Fruit fly (Drosophila melanogaster) whole organism, embryonic: ENCODE measurements around the gene Zdhhc8.

Experiments
- Bteb2 ChIP-seq: fragments of 200-800 bp; sonication (Bioruptor generic); optimal IDR thresholded peaks from 2 replicates; lab custom pipeline; 2016; ENCODE audit warnings: missing biosample characterization, missing genetic modification characterization
- CG10431 ChIP-seq: fragments of 200-800 bp; sonication (Bioruptor generic); optimal IDR thresholded peaks from 3 replicates; lab custom pipeline; 2018; ENCODE audit warnings: missing biosample characterization, mild to moderate bottlenecking, missing genetic modification characterization
- CG1233 ChIP-seq: fragments of 200-800 bp; sonication (Bioruptor generic); optimal IDR thresholded peaks from 4 replicates; lab custom pipeline; 2018; ENCODE audit warnings: missing biosample characterization, mild to moderate bottlenecking, missing genetic modification characterization
- CG15601 ChIP-seq: fragments of 200-800 bp; sonication (Bioruptor generic); optimal IDR thresholded peaks from 3 replicates; lab custom pipeline; 2019; ENCODE audit warnings: missing biosample characterization, mild to moderate bottlenecking, missing genetic modification characterization, moderate library complexity
- CG16863 ChIP-seq: fragments of 200-800 bp; sonication (Bioruptor generic); optimal IDR thresholded peaks from 3 replicates; lab custom pipeline; 2016; ENCODE audit warnings: missing biosample characterization, missing genetic modification characterization
- CG1832 ChIP-seq: fragments of 200-800 bp; sonication (Bioruptor generic); optimal IDR thresholded peaks from 2 replicates; lab custom pipeline; 2017; ENCODE audit warnings: missing biosample characterization, mild to moderate bottlenecking, missing genetic modification characterization, inconsistent platforms
- CG2199 ChIP-seq: fragments of 200-800 bp; sonication (Bioruptor generic); IDR thresholded peaks from 3 replicates; pipeline ENCODE4 v1.3.6; 2022; ENCODE audit warnings: missing biosample characterization, missing genetic modification characterization
- CG2712 ChIP-seq: fragments of 200-800 bp; optimal IDR thresholded peaks from 3 replicates; lab custom pipeline; 2019; ENCODE audit warnings: missing biosample characterization, mild to moderate bottlenecking, missing genetic modification characterization, moderate library complexity
- CG31365 ChIP-seq: fragments of 200-800 bp; sonication (Bioruptor generic); optimal IDR thresholded peaks from 2 replicates; lab custom pipeline; 2018; ENCODE audit warnings: missing biosample characterization, mild to moderate bottlenecking, missing genetic modification characterization
- CG33213 ChIP-seq: fragments of 200-800 bp; sonication (Bioruptor generic); optimal IDR thresholded peaks from 3 replicates; lab custom pipeline; 2016; ENCODE audit warnings: missing biosample characterization, missing genetic modification characterization
- CG34224 ChIP-seq: fragments of 200-800 bp; sonication (Bioruptor generic); IDR thresholded peaks from 3 replicates; pipeline ENCODE4 v1.3.6; 2022; ENCODE audit warnings: missing biosample characterization, missing genetic modification characterization; ENCODE audit not compliant: partially characterized antibody
- CG6272 ChIP-seq: fragments of 200-800 bp; sonication (Bioruptor generic); IDR thresholded peaks from 2 replicates; pipeline ENCODE4 v1.3.6; 2022; ENCODE audit warnings: missing biosample characterization, missing genetic modification characterization
- CG6791 ChIP-seq: fragments of 200-800 bp; sonication (Bioruptor generic); IDR thresholded peaks from 3 replicates; pipeline ENCODE4 v1.3.6; 2022; ENCODE audit warnings: missing biosample characterization, missing genetic modification characterization; ENCODE audit not compliant: partially characterized antibody
- CG7786 ChIP-seq: fragments of 200-800 bp; sonication (Bioruptor generic); optimal IDR thresholded peaks from 2 replicates; lab custom pipeline; 2016; ENCODE audit warnings: missing biosample characterization, missing genetic modification characterization
- CG8281 ChIP-seq: fragments of 200-800 bp; sonication (Bioruptor generic); optimal IDR thresholded peaks from 2 replicates; lab custom pipeline; 2018; ENCODE audit warnings: missing biosample characterization, mild to moderate bottlenecking, missing genetic modification characterization, moderate library complexity
- CG8924 ChIP-seq: fragments of 200-800 bp; optimal IDR thresholded peaks from 3 replicates; lab custom pipeline; 2019; ENCODE audit warnings: missing biosample characterization, mild to moderate bottlenecking, missing genetic modification characterization, moderate library complexity
- Dad ChIP-seq: fragments of 200-800 bp; sonication (Bioruptor generic); optimal IDR thresholded peaks from 3 replicates; lab custom pipeline; 2016; ENCODE audit warnings: missing biosample characterization, missing genetic modification characterization
- Dip3 ChIP-seq: fragments of 200-800 bp; sonication (Bioruptor generic); optimal IDR thresholded peaks from 3 replicates; lab custom pipeline; 2016; ENCODE audit warnings: missing biosample characterization, missing genetic modification characterization
- Dll ChIP-seq: fragments of 200-800 bp; sonication (Bioruptor generic); IDR thresholded peaks from 4 replicates; pipeline ENCODE4 v1.3.6; 2022; ENCODE audit warnings: missing biosample characterization, missing genetic modification characterization; ENCODE audit not compliant: partially characterized antibody
- Dp ChIP-seq: fragments of 200-800 bp; sonication (Bioruptor generic); optimal IDR thresholded peaks from 2 replicates; lab custom pipeline; 2018; ENCODE audit warnings: missing biosample characterization, mild to moderate bottlenecking, missing genetic modification characterization, moderate library complexity
- Dref ChIP-seq: fragments of 200-800 bp; sonication (Bioruptor generic); IDR thresholded peaks from 2 replicates; pipeline ENCODE4 v1.3.6; 2022; ENCODE audit warnings: missing biosample characterization, missing genetic modification characterization
- Drgx ChIP-seq: fragments of 200-800 bp; sonication (Bioruptor generic); IDR thresholded peaks from 2 replicates; pipeline ENCODE4 v1.3.6; 2022; ENCODE audit warnings: missing biosample characterization, missing genetic modification characterization
- H15 ChIP-seq: fragments of 200-800 bp; sonication (Bioruptor generic); IDR thresholded peaks from 3 replicates; pipeline ENCODE4 v1.3.6; 2022; ENCODE audit warnings: missing biosample characterization, missing genetic modification characterization
- HLH3B ChIP-seq: fragments of 200-800 bp; sonication (Bioruptor generic); IDR thresholded peaks from 2 replicates; pipeline ENCODE4 v1.3.6; 2022; ENCODE audit warnings: missing biosample characterization, missing genetic modification characterization
- Hey ChIP-seq: fragments of 200-800 bp; sonication (Bioruptor generic); optimal IDR thresholded peaks from 3 replicates; lab custom pipeline; 2018; ENCODE audit warnings: missing biosample characterization, mild to moderate bottlenecking, missing genetic modification characterization
- Hr51 ChIP-seq, 2 experiments: fragments of 200-800 bp; sonication (Bioruptor generic); optimal IDR thresholded peaks; 2 replicates in 1 of 2; 3 replicates in 1 of 2; lab custom pipeline; 2016 to 2018; ENCODE audit warnings: missing biosample characterization in 2 of 2, missing genetic modification characterization in 2 of 2, mild to moderate bottlenecking in 1 of 2, moderate library complexity in 1 of 2
- Hsf ChIP-seq: fragments of 200-800 bp; sonication (Bioruptor generic); optimal IDR thresholded peaks from 3 replicates; lab custom pipeline; 2016; ENCODE audit warnings: missing biosample characterization, missing genetic modification characterization
- MESR4 ChIP-seq: fragments of 200-800 bp; sonication (Bioruptor generic); optimal IDR thresholded peaks from 2 replicates; lab custom pipeline; 2018; ENCODE audit warnings: missing biosample characterization, mild to moderate bottlenecking, missing genetic modification characterization, moderate library complexity
- Nf-YC ChIP-seq: fragments of 200-800 bp; optimal IDR thresholded peaks from 3 replicates; lab custom pipeline; 2019; ENCODE audit warnings: missing biosample characterization, mild to moderate bottlenecking, missing genetic modification characterization, moderate library complexity
- Optix ChIP-seq: fragments of 200-800 bp; sonication (Bioruptor generic); IDR thresholded peaks from 3 replicates; pipeline ENCODE4 v1.3.6; 2022; ENCODE audit warnings: missing biosample characterization, missing genetic modification characterization
- Six4 ChIP-seq: fragments of 200-800 bp; sonication (Bioruptor generic); optimal IDR thresholded peaks from 2 replicates; lab custom pipeline; 2016; ENCODE audit warnings: missing biosample characterization, missing genetic modification characterization
- Stat92E ChIP-seq, 3 experiments: fragments of >200 bp in 2 of 3; fragments of 200-800 bp in 1 of 3; sonication (Bioruptor generic) in 1 of 3; optimal IDR thresholded peaks; 2 replicates each; lab custom pipeline; 2017 to 2019; ENCODE audit warnings: missing biosample characterization in 3 of 3, missing genetic modification characterization in 3 of 3, mild to moderate bottlenecking in 1 of 3, moderate library complexity in 1 of 3
- ap ChIP-seq: fragments of 200-800 bp; sonication (Bioruptor generic); IDR thresholded peaks from 2 replicates; pipeline ENCODE4 v1.3.6; 2022; ENCODE audit warnings: missing biosample characterization, missing genetic modification characterization
- crp ChIP-seq, 2 experiments: fragments of 200-800 bp; sonication (Bioruptor generic); optimal IDR thresholded peaks; 2 replicates in 1 of 2; 3 replicates in 1 of 2; lab custom pipeline; 2017; ENCODE audit warnings: missing biosample characterization in 2 of 2, missing genetic modification characterization in 2 of 2, mild to moderate bottlenecking in 1 of 2, moderate library complexity in 1 of 2
- danr ChIP-seq: fragments of 200-800 bp; sonication (Bioruptor generic); IDR thresholded peaks from 2 replicates; pipeline ENCODE4 v1.3.6; 2022; ENCODE audit warnings: missing biosample characterization, missing genetic modification characterization
- disco-r ChIP-seq: fragments of 200-800 bp; sonication (Bioruptor generic); optimal IDR thresholded peaks from 2 replicates; lab custom pipeline; 2016; ENCODE audit warnings: missing biosample characterization, missing genetic modification characterization
- eve ChIP-seq, 2 experiments: fragments of >200 bp; optimal IDR thresholded peaks; 2 replicates each; lab custom pipeline; 2017; ENCODE audit warnings: missing biosample characterization in 2 of 2, missing genetic modification characterization in 2 of 2
- fd96Cb ChIP-seq: fragments of 200-800 bp; sonication (Bioruptor generic); optimal IDR thresholded peaks from 2 replicates; lab custom pipeline; 2018; ENCODE audit warnings: missing biosample characterization, mild to moderate bottlenecking, missing genetic modification characterization, moderate library complexity
- grn ChIP-seq: fragments of 200-800 bp; sonication (Bioruptor generic); optimal IDR thresholded peaks from 3 replicates; lab custom pipeline; 2017; ENCODE audit warnings: missing biosample characterization, missing genetic modification characterization
- gro ChIP-seq: fragments of 200-800 bp; sonication (Bioruptor generic); optimal IDR thresholded peaks from 2 replicates; lab custom pipeline; 2016; ENCODE audit warnings: missing biosample characterization, missing genetic modification characterization
- hb ChIP-seq: fragments of 200-800 bp; sonication (Bioruptor generic); IDR thresholded peaks from 3 replicates; pipeline ENCODE4 v1.3.6; 2022; ENCODE audit warnings: missing biosample characterization, missing genetic modification characterization; ENCODE audit not compliant: partially characterized antibody
- inv ChIP-seq: fragments of 200-800 bp; sonication (Bioruptor generic); IDR thresholded peaks from 2 replicates; pipeline ENCODE4 v1.3.6; 2022; ENCODE audit warnings: missing biosample characterization, missing genetic modification characterization; ENCODE audit not compliant: partially characterized antibody
- kah ChIP-seq: fragments of 200-800 bp; sonication (Bioruptor generic); optimal IDR thresholded peaks from 2 replicates; lab custom pipeline; 2018; ENCODE audit warnings: missing biosample characterization, mild to moderate bottlenecking, missing genetic modification characterization
- lbe ChIP-seq: fragments of 200-800 bp; sonication (Bioruptor generic); optimal IDR thresholded peaks from 2 replicates; lab custom pipeline; 2016; ENCODE audit warnings: missing biosample characterization, mild to moderate bottlenecking, missing genetic modification characterization
- lov ChIP-seq, 2 experiments: fragments of 200-800 bp in 1 of 2; fragments of >200 bp in 1 of 2; sonication (Bioruptor generic) in 1 of 2; IDR thresholded peaks in 1 of 2; optimal IDR thresholded peaks in 1 of 2; 2 replicates in 1 of 2; 3 replicates in 1 of 2; pipeline versions ENCODE4 v1.3.6 to Lab custom; 2017 to 2022; ENCODE audit warnings: missing biosample characterization in 1 of 2, missing genetic modification characterization in 1 of 2
- oc ChIP-seq: fragments of 200-800 bp; sonication (Bioruptor generic); optimal IDR thresholded peaks from 2 replicates; lab custom pipeline; 2018; ENCODE audit warnings: missing biosample characterization, mild to moderate bottlenecking, missing genetic modification characterization, moderate library complexity
- pho ChIP-seq: fragments of 200-800 bp; sonication (Bioruptor generic); optimal IDR thresholded peaks from 2 replicates; lab custom pipeline; 2016; ENCODE audit warnings: missing biosample characterization, missing genetic modification characterization
- sqz ChIP-seq: fragments of 200-800 bp; sonication (Bioruptor generic); optimal IDR thresholded peaks from 3 replicates; lab custom pipeline; 2018; ENCODE audit warnings: missing biosample characterization, mild to moderate bottlenecking, missing genetic modification characterization
- tin ChIP-seq: fragments of 200-800 bp; sonication (Bioruptor generic); optimal IDR thresholded peaks from 3 replicates; lab custom pipeline; 2016; ENCODE audit warnings: missing biosample characterization, missing genetic modification characterization
- twi ChIP-seq: fragments of 200-800 bp; optimal IDR thresholded peaks from 2 replicates; lab custom pipeline; 2019; ENCODE audit warnings: missing biosample characterization, mild to moderate bottlenecking, missing genetic modification characterization, moderate library complexity

The Zdhhc8 gene

DNA sequence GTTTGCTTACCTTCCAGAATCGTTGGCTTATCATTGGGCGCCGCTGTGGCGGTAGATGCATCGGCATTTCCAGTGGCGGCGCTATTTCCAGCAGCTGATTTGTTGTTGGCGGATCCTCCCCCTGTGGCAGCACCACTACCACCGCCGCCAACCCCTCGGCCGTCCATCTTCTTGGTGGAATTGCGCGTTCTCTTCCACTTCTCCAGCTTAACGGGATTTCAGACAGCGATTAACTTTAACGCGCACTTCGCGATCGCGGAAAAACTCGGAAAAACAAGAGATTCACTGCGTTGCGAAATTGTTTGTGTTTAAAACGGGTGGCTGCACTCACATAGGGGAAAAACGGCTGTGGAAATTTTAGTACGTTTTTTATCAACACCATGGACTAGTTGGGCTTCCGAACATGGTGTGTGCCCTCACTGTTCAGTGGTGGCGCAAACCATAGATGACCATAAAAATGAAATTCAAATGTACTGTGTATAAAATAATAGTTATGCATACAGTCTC, 73.2 kb downstream of the Zdhhc8 start, which contains the start of gene c11.1 (continued):
- peak; percentile 59 for TF ChIP-seq Nf-YC (tag; lab: Kevin White, UChicago)
- TF ChIP-seq CG2199 (GFP tag; lab: Robert Waterston, UW) = peak; percentile 73; the same call in 2 of the 3 replicates
- TF ChIP-seq Dref = peak; percentile 52
- TF ChIP-seq sqz = no peak
- TF ChIP-seq gro (GFP tag; lab: Kevin White, UChicago) = no peak
- no peak for TF ChIP-seq CG8281
- TF ChIP-seq kah (GFP tag; lab: Kevin White, UChicago) = no peak
- TF ChIP-seq Hsf (GFP tag; lab: Kevin White, UChicago) = no peak
- TF ChIP-seq eve (GFP tag; optimal IDR thresholded peaks at IDR 0.05; lab: Kevin White, UChicago) = no peak
- no peak for TF ChIP-seq HLH3B (GFP tag; lab: Robert Waterston, UW)
- no peak for TF ChIP-seq fd96Cb (tag; lab: Kevin White, UChicago)
- TF ChIP-seq danr (GFP tag; lab: Robert Waterston, UW) = no peak
- no peak for TF ChIP-seq Optix
- no peak for TF ChIP-seq lov (optimal IDR thresholded peaks at IDR 0.05; lab: Kevin White, UChicago)
- no peak for TF ChIP-seq lov (GFP tag; IDR thresholded peaks at IDR 0.05; lab: Robert Waterston, UW)
- no peak for TF ChIP-seq CG16863 (GFP tag; lab: Kevin White, UChicago)
- no peak for TF ChIP-seq CG31365 (tag; lab: Kevin White, UChicago)
- TF ChIP-seq lbe (GFP tag; lab: Kevin White, UChicago) = no peak
- TF ChIP-seq CG8924 (tag; lab: Kevin White, UChicago) = peak; percentile 14
- no peak for TF ChIP-seq twi (tag; lab: Kevin White, UChicago)
- no peak for TF ChIP-seq hb
- peak; percentile 18 for TF ChIP-seq CG2712 (tag; lab: Kevin White, UChicago)
- TF ChIP-seq Hr51 (GFP tag; optimal IDR thresholded peaks at IDR 0.05; lab: Kevin White, UChicago) = no peak
- peak in 1 of 2 experiments; percentile 65 for TF ChIP-seq crp (GFP tag; optimal IDR thresholded peaks at IDR 0.05; lab: Kevin White, UChicago)
- TF ChIP-seq Dad = no peak
- peak; percentile 73 for TF ChIP-seq MESR4 (GFP tag; lab: Kevin White, UChicago)
- TF ChIP-seq Drgx (GFP tag; lab: Robert Waterston, UW) = no peak
- no peak for TF ChIP-seq CG1233 (GFP tag; lab: Kevin White, UChicago)
- TF ChIP-seq CG6791 (GFP tag; lab: Robert Waterston, UW) = 0 out of 3 replicates have a peak, but pooled peaks have one; percentile 43
- no peak for TF ChIP-seq CG7786
- no peak for TF ChIP-seq Stat92E (GFP tag; optimal IDR thresholded peaks at IDR 0.05; lab: Kevin White, UChicago)
- TF ChIP-seq inv (GFP tag; lab: Robert Waterston, UW) = no peak
- no peak for TF ChIP-seq CG6272 (GFP tag; lab: Robert Waterston, UW)
- no peak for TF ChIP-seq Hey (tag; lab: Kevin White, UChicago)
- TF ChIP-seq Bteb2 (GFP tag; lab: Kevin White, UChicago) = no peak
- no peak for TF ChIP-seq Dip3 (GFP tag; lab: Kevin White, UChicago)
- TF ChIP-seq Dp (GFP tag; lab: Kevin White, UChicago) = peak; percentile 66
- no peak for TF ChIP-seq CG10431 (GFP tag; lab: Kevin White, UChicago)
- TF ChIP-seq Six4 (GFP tag; lab: Kevin White, UChicago) = no peak
- no peak for TF ChIP-seq CG1832 (GFP tag; lab: Kevin White, UChicago)
- TF ChIP-seq CG15601 (tag; lab: Kevin White, UChicago) = no peak
- TF ChIP-seq disco-r (GFP tag; lab: Kevin White, UChicago) = no peak
- TF ChIP-seq CG33213 = no peak
- TF ChIP-seq CG34224 = no peak
- no peak for TF ChIP-seq oc
- TF ChIP-seq Dll (GFP tag; lab: Robert Waterston, UW) = peak; percentile 41; the same call in 1 of the 4 replicates
- TF ChIP-seq ap = no peak
- TF ChIP-seq pho (GFP tag; lab: Kevin White, UChicago) = no peak
- TF ChIP-seq grn (GFP tag; lab: Kevin White, UChicago) = no peak
- TF ChIP-seq H15 = no peak
- TF ChIP-seq tin (GFP tag; lab: Kevin White, UChicago) = no peak
